Worm (Caenorhabditis elegans) whole organism, L1 larva: Measurements from ENCODE around the gene cest-32.

Experiments used
- sox-4 ChIP-seq: sonication (generic microtip); optimal IDR thresholded peaks from 2 replicates; lab custom pipeline; 2016; ENCODE audit warnings: missing genetic modification characterization, missing compliant biosample characterization
- unc-62 ChIP-seq: fragments of 150-350 bp; optimal IDR thresholded peaks from 2 replicates; lab custom pipeline; 2014; ENCODE audit warnings: missing biosample characterization, missing genetic modification reagents, missing genetic modification characterization
- ztf-11 ChIP-seq, 2 experiments: sonication (generic microtip); optimal IDR thresholded peaks; 2 replicates each; lab custom pipeline; 2016 to 2017; ENCODE audit warnings: missing genetic modification characterization in 2 of 2, missing biosample characterization in 1 of 2, missing compliant biosample characterization in 1 of 2

- TF ChIP-seq unc-62: no peak
- TF ChIP-seq sox-4 (tag; lab: Kevin White, UChicago): no peak
- no peak for TF ChIP-seq ztf-11 (tag; optimal IDR thresholded peaks at IDR 0.05; lab: Kevin White, UChicago)
Measured at ce11 chrV:5275426-5276007, 41.8 kb upstream of the cest-32 start.
